Fruit fly (Drosophila melanogaster) Kc167 (cell line): ENCODE measurements around the gene Spt6.

ENCODE experiments used
- h ChIP-seq: fragments of >200 bp; optimal IDR thresholded peaks from 3 replicates; lab custom pipeline; 2018; ENCODE audit warnings: missing external identifiers
- ttk ChIP-seq: sonication (Bioruptor generic); optimal IDR thresholded peaks from 2 replicates; lab custom pipeline; 2017; ENCODE audit warnings: missing external identifiers

DNA sequence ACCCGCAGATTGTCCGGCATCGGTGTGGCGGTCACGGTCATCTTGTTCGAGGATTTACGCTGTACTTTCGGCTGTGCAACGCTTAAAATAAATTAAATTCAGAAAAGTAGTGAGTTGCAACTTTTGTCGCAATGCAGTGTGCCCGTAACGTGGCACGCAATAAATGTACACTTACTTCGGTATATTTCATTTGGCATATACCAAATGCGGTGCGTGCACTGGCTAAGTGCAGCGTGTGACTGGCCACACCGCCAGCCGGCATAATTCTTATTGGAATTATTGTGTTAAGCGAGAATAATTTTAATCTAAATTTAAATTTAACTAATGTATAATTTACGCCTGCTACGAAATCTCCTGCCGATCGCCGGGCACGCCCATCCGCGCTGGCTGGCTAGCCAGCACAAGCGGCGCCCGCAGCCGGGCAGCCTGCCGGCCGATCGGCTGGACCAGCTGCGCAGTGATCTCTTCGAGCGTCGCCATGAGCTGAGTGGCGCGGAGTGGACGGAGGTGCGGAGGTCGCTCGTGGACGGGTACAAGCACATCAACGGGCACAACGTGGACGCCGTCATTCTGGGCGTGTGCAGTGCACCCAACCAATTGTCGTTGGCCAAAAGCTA is 23.6 kb downstream of the Spt6 start, which contains the start of the genes Rpt4 and mldr:
- TF ChIP-seq ttk (lab: Kevin White, UChicago) (no peak), h (no peak)
